Worm (Caenorhabditis elegans) whole organism, mixed stage, embryonic: ENCODE results near the gene F53C3.11.

ENCODE experiments used
- M03D4.4 ChIP-seq: sonication (generic microtip); optimal IDR thresholded peaks from 2 replicates; lab custom pipeline; 2017; ENCODE audit warnings: mild to moderate bottlenecking, missing genetic modification characterization, missing compliant biosample characterization
- blmp-1 ChIP-seq: fragments of 150-350 bp; optimal IDR thresholded peaks from 2 replicates; lab custom pipeline; 2014; ENCODE audit warnings: missing biosample characterization, missing genetic modification characterization
- ceh-39 ChIP-seq: fragments of 150-350 bp; optimal IDR thresholded peaks from 2 replicates; lab custom pipeline; 2014; ENCODE audit warnings: missing biosample characterization, missing genetic modification characterization
- ceh-43 ChIP-seq: fragments of 200-800 bp; sonication (Bioruptor generic); optimal IDR thresholded peaks from 2 replicates; lab custom pipeline; 2018; ENCODE audit warnings: mild to moderate bottlenecking, missing genetic modification characterization, moderate library complexity, missing compliant biosample characterization
- ceh-83 ChIP-seq: fragments of 200-800 bp; sonication (Bioruptor generic); optimal IDR thresholded peaks from 2 replicates; lab custom pipeline; 2018; ENCODE audit warnings: mild to moderate bottlenecking, missing genetic modification characterization, missing compliant biosample characterization
- ces-1 ChIP-seq: fragments of 150-350 bp; optimal IDR thresholded peaks from 2 replicates; lab custom pipeline; 2014; ENCODE audit warnings: missing biosample characterization, missing genetic modification reagents, missing genetic modification characterization
- drap-1 ChIP-seq: fragments of 200-800 bp; sonication (Bioruptor generic); optimal IDR thresholded peaks from 3 replicates; lab custom pipeline; 2018; ENCODE audit warnings: mild to moderate bottlenecking, missing genetic modification characterization, missing compliant biosample characterization
- elt-3 ChIP-seq: fragments of 150-350 bp; optimal IDR thresholded peaks from 2 replicates; lab custom pipeline; 2014; ENCODE audit warnings: missing biosample characterization, missing genetic modification characterization
- flh-1 ChIP-seq: fragments of 200-800 bp; sonication (Bioruptor generic); optimal IDR thresholded peaks from 2 replicates; lab custom pipeline; 2018; ENCODE audit warnings: mild to moderate bottlenecking, missing genetic modification characterization, moderate library complexity, missing compliant biosample characterization
- ham-2 ChIP-seq: fragments of 200-800 bp; sonication (Bioruptor generic); optimal IDR thresholded peaks from 2 replicates; lab custom pipeline; 2018; ENCODE audit warnings: mild to moderate bottlenecking, missing genetic modification characterization, missing compliant biosample characterization
- hlh-1 ChIP-seq: fragments of 150-350 bp; optimal IDR thresholded peaks from 2 replicates; lab custom pipeline; 2014; ENCODE audit warnings: missing biosample characterization, missing genetic modification reagents, missing genetic modification characterization
- lin-13 ChIP-seq: fragments of 150-350 bp; optimal IDR thresholded peaks from 2 replicates; lab custom pipeline; 2014; ENCODE audit warnings: missing biosample characterization, missing genetic modification characterization
- lsy-2 ChIP-seq: fragments of 150-350 bp; optimal IDR thresholded peaks from 2 replicates; lab custom pipeline; 2014; ENCODE audit warnings: missing biosample characterization, missing genetic modification characterization
- mab-5 ChIP-seq: fragments of 150-350 bp; optimal IDR thresholded peaks from 2 replicates; lab custom pipeline; 2014; ENCODE audit warnings: missing biosample characterization, missing genetic modification characterization
- mep-1 ChIP-seq: fragments of 150-350 bp; optimal IDR thresholded peaks from 2 replicates; lab custom pipeline; 2017; ENCODE audit warnings: missing biosample characterization, missing genetic modification reagents, missing genetic modification characterization, inconsistent platforms
- mls-2 ChIP-seq: sonication (generic microtip); optimal IDR thresholded peaks from 2 replicates; lab custom pipeline; 2016; ENCODE audit warnings: mild to moderate bottlenecking, missing genetic modification characterization, moderate library complexity, missing compliant biosample characterization
- nhr-12 ChIP-seq: fragments of 150-350 bp; optimal IDR thresholded peaks from 2 replicates; lab custom pipeline; 2014; ENCODE audit warnings: missing biosample characterization, missing genetic modification characterization
- nhr-2 ChIP-seq: fragments of 150-350 bp; optimal IDR thresholded peaks from 2 replicates; lab custom pipeline; 2014; ENCODE audit warnings: missing biosample characterization, missing genetic modification characterization
- nhr-28 ChIP-seq: fragments of 150-350 bp; optimal IDR thresholded peaks from 2 replicates; lab custom pipeline; 2014; ENCODE audit warnings: missing biosample characterization, missing genetic modification characterization
- nhr-76 ChIP-seq: sonication (generic microtip); optimal IDR thresholded peaks from 2 replicates; lab custom pipeline; 2017; ENCODE audit warnings: missing biosample characterization, missing genetic modification characterization
- pha-4 ChIP-seq: fragments of 150-350 bp; optimal IDR thresholded peaks from 2 replicates; lab custom pipeline; 2018; ENCODE audit warnings: missing biosample characterization, missing genetic modification reagents, missing genetic modification characterization
- sem-2 ChIP-seq: fragments of 200-800 bp; sonication (Bioruptor generic); optimal IDR thresholded peaks from 2 replicates; lab custom pipeline; 2018; ENCODE audit warnings: mild to moderate bottlenecking, missing genetic modification characterization, missing compliant biosample characterization
- snpc-4 ChIP-seq: fragments of 150-350 bp; optimal IDR thresholded peaks from 2 replicates; lab custom pipeline; 2014; ENCODE audit warnings: missing biosample characterization, missing genetic modification characterization
- sptf-1 ChIP-seq: sonication (generic microtip); optimal IDR thresholded peaks from 2 replicates; lab custom pipeline; 2017; ENCODE audit warnings: mild to moderate bottlenecking, missing genetic modification characterization, moderate library complexity, missing compliant biosample characterization
- tbx-8 ChIP-seq: fragments of 200-800 bp; sonication (Bioruptor generic); optimal IDR thresholded peaks from 2 replicates; lab custom pipeline; 2018; ENCODE audit warnings: mild to moderate bottlenecking, missing genetic modification characterization, moderate library complexity, missing compliant biosample characterization
- unc-120 ChIP-seq: sonication (generic microtip); optimal IDR thresholded peaks from 2 replicates; lab custom pipeline; 2017; ENCODE audit warnings: missing genetic modification characterization, missing compliant biosample characterization; ENCODE audit not compliant: poor library complexity, severe bottlenecking
- unc-39 ChIP-seq: fragments of 150-350 bp; optimal IDR thresholded peaks from 2 replicates; lab custom pipeline; 2014; ENCODE audit warnings: missing biosample characterization, missing genetic modification characterization
- zip-8 ChIP-seq: fragments of 150-350 bp; optimal IDR thresholded peaks from 2 replicates; lab custom pipeline; 2014; ENCODE audit warnings: missing biosample characterization, missing genetic modification characterization

Gene F53C3.11

DNA sequence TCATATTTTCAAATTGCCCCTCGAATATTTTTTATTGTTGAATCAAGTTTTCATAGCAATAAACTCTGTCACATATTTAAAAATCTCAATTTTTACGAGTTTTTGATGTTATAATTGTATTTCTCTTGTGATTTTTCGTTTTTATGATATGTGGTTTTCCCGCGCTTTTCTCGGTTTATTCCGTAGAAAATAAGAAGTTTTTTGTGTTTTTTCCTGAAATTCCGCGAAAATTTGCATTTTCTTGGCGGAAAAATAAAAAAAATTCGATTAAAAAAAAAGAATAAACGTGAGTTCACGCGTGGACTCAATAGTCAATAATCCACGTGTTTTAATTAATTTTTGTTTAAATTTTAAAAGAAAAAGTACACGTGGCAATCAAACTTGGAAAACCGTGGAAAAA is 29.5 kb upstream of the F53C3.11 start:
- TF ChIP-seq M03D4.4 (tag; lab: Kevin White, UChicago) = no peak
- TF ChIP-seq, all 35 proteins: peak for 0

DNA sequence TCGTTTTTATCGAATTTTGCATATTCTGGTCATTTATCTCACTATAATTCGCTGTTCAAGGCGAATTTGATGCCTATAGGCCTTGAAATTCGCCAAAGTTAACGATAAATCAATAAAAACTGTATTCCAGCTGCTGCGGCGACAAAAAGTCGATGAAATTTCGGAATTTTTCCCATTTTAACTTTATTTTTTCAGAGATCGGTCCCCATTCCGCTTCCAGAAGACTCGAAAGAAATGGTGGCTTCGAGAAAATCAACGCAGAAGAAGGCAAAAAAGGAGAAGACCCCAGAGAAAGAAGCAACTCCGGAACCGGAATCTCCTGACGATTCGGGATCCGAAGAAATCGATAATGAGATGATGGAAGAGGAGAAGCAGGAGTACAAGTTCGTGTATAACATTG is 28.6 kb upstream of the F53C3.11 start:
- no peak for TF ChIP-seq lin-13 (tag; lab: Kevin White, UChicago)
- no peak for TF ChIP-seq nhr-12 (tag; lab: Kevin White, UChicago)
- no peak for TF ChIP-seq tbx-8
- no peak for TF ChIP-seq ceh-43 (GFP tag; lab: Kevin White, UChicago)
- TF ChIP-seq pha-4 (tag; lab: Kevin White, UChicago) = no peak
- TF ChIP-seq ces-1 (GFP tag; lab: Kevin White, UChicago) = no peak
- TF ChIP-seq snpc-4 (tag; lab: Kevin White, UChicago) = no peak

DNA sequence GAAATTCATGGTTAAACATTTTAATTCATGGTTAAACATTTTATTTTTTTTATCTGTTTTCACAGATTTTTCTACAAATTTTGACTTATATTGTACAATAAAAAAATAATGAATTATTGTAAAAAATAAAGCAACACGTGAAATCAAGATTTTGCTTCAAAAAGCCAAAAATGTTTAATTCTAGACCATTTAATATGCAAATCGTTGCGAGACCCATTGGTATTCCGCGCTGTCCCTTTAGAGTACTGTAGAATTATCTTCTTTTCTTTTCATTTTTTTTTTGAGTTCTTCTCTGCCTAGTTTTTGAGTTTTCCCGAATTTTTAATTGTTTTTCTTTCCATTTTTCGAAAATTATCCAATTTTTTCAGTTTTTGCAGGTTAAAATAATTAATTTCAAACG is 27.6 kb upstream of the F53C3.11 start, which contains the start of gene Y14H12B.1:
TSS of gene Y14H12B.1 (plus strand) at position 363 of the 400 bp plus-strand sequence.
- TF ChIP-seq nhr-28 = no peak
- no peak for TF ChIP-seq nhr-12 (tag; lab: Kevin White, UChicago)
- no peak for TF ChIP-seq sptf-1 (tag; lab: Kevin White, UChicago)
- no peak for TF ChIP-seq snpc-4 (tag; lab: Kevin White, UChicago)
- no peak for TF ChIP-seq ces-1 (GFP tag; lab: Kevin White, UChicago)
- TF ChIP-seq ham-2 (GFP tag; lab: Kevin White, UChicago) = no peak
- TF ChIP-seq flh-1 = no peak
- no peak for TF ChIP-seq ceh-39 (tag; lab: Kevin White, UChicago)
- no peak for TF ChIP-seq mep-1 (tag; lab: Kevin White, UChicago)
- no peak for TF ChIP-seq nhr-2 (tag; lab: Kevin White, UChicago)
- no peak for TF ChIP-seq mab-5 (tag; lab: Kevin White, UChicago)
- TF ChIP-seq unc-39 (tag; lab: Kevin White, UChicago) = no peak
- no peak for TF ChIP-seq unc-120 (tag; lab: Kevin White, UChicago)
- no peak for TF ChIP-seq lsy-2 (tag; lab: Kevin White, UChicago)
- no peak for TF ChIP-seq sem-2 (GFP tag; lab: Kevin White, UChicago)
- no peak for TF ChIP-seq mls-2 (tag; lab: Kevin White, UChicago)
- TF ChIP-seq ceh-43 (GFP tag; lab: Kevin White, UChicago) = no peak

DNA sequence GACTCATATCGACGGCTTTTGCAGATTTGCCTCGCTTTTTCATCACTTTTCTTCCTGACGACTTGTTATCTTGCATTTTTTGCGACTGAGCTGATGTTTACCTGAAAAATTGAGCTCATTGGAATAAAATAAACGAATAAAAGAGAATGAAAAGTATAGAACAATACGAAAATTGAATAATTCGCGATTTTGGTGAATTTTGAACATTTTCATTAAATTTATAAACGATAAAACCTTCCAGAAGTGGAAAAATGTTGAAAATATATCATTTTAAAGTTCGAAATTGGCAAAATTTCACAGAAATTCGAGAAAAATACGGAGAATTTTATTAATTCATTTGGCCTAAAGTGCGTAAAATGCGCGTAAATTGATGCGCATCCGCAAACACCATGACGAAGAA is 27.1 kb upstream of the F53C3.11 start, which contains the start of gene Y14H12B.2:
TSS of gene Y14H12B.2 (minus strand) at position 101 of the 400 bp plus-strand sequence.
- TF ChIP-seq flh-1 (no peak), mab-5 (tag; lab: Kevin White, UChicago) (no peak), elt-3 (tag; lab: Kevin White, UChicago) (no peak), snpc-4 (tag; lab: Kevin White, UChicago) (no peak), unc-120 (tag; lab: Kevin White, UChicago) (no peak), mep-1 (tag; lab: Kevin White, UChicago) (no peak), drap-1 (GFP tag; lab: Kevin White, UChicago) (no peak), nhr-12 (tag; lab: Kevin White, UChicago) (no peak), ceh-83 (GFP tag; lab: Kevin White, UChicago) (no peak), unc-39 (tag; lab: Kevin White, UChicago) (no peak), ham-2 (GFP tag; lab: Kevin White, UChicago) (no peak), ceh-43 (GFP tag; lab: Kevin White, UChicago) (no peak), zip-8 (tag; lab: Kevin White, UChicago) (no peak), sptf-1 (tag; lab: Kevin White, UChicago) (no peak), blmp-1 (tag; lab: Kevin White, UChicago) (no peak), hlh-1 (tag; lab: Kevin White, UChicago) (no peak), ceh-39 (tag; lab: Kevin White, UChicago) (no peak)

DNA sequence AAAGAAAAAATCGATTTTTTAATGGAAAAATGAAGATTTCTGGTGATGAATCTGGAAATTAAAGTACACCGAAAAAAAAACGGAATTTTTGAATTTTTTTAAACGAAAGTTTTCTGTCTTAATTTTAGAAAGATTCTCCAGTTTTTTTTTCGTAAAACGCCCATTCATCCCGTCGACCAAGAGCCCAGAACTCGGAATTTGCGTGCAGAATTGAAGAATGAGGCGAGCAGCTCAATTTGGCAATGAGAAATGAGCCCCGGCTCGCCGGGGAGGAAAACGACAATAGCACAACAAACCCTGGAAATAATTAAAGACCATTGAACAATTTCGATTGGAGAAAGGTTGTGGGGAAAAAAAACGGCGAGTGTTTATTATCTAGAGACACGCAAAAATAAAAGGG is 25.3 kb upstream of the F53C3.11 start:
- TF ChIP-seq hlh-1 (tag; lab: Kevin White, UChicago) = no peak
- TF ChIP-seq nhr-2 (tag; lab: Kevin White, UChicago) = no peak
- no peak for TF ChIP-seq pha-4 (tag; lab: Kevin White, UChicago)
- TF ChIP-seq nhr-12 (tag; lab: Kevin White, UChicago) = no peak
- no peak for TF ChIP-seq ceh-39 (tag; lab: Kevin White, UChicago)
- no peak for TF ChIP-seq nhr-76 (tag; lab: Kevin White, UChicago)
- no peak for TF ChIP-seq ces-1 (GFP tag; lab: Kevin White, UChicago)
- TF ChIP-seq, all 35 proteins: peak for 0

DNA sequence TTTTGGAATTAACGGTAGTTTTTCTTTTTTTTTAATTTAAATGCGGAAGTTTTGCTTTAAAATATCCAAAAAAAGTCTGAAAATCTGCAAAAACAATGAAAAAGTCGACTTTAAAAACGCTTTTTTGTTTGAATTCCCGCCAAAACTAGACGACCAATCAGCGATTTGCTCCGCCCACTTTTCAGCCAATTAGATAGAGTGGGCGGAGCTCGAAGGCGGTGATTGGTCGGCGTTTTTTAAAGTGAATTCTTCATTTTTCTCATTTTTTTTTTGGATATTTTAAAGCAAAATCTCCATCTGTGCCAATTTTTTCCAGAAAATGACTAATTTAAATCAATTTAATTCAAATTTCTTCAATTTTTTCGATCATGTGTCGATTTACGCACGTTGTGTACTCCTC is 24.7 kb upstream of the F53C3.11 start:
- TF ChIP-seq sem-2 (GFP tag; lab: Kevin White, UChicago) (no peak), unc-39 (tag; lab: Kevin White, UChicago) (no peak), flh-1 (no peak), tbx-8 (no peak), ceh-83 (GFP tag; lab: Kevin White, UChicago) (no peak), hlh-1 (tag; lab: Kevin White, UChicago) (no peak), mls-2 (tag; lab: Kevin White, UChicago) (no peak), snpc-4 (tag; lab: Kevin White, UChicago) (no peak), lin-13 (tag; lab: Kevin White, UChicago) (no peak), mab-5 (tag; lab: Kevin White, UChicago) (no peak)
